Fruit fly (Drosophila melanogaster) Kc167 (cell line): ENCODE measurements around the gene CG11251.

Experiments
- Myc ChIP-seq: fragments of >200 bp; optimal IDR thresholded peaks from 2 replicates; lab custom pipeline; 2017; ENCODE audit warnings: missing external identifiers
- Sin3A ChIP-seq: fragments of >200 bp; optimal IDR thresholded peaks from 2 replicates; lab custom pipeline; 2018; ENCODE audit warnings: missing external identifiers
- h ChIP-seq: fragments of >200 bp; optimal IDR thresholded peaks from 3 replicates; lab custom pipeline; 2018; ENCODE audit warnings: missing external identifiers
- insv ChIP-seq: fragments of >200 bp; optimal IDR thresholded peaks from 3 replicates; lab custom pipeline; 2018; ENCODE audit warnings: missing external identifiers
- psq ChIP-seq: fragments of >200 bp; optimal IDR thresholded peaks from 2 replicates; lab custom pipeline; 2017; ENCODE audit warnings: missing external identifiers
- ttk ChIP-seq: sonication (Bioruptor generic); optimal IDR thresholded peaks from 2 replicates; lab custom pipeline; 2017; ENCODE audit warnings: missing external identifiers

The CG11251 gene

dm6 chr3L:13074084-13074624 lies 15.6 kb downstream of the CG11251 start:
- TF ChIP-seq ttk (lab: Kevin White, UChicago) (no peak), Sin3A (lab: Kevin White, UChicago) (no peak), h (lab: Kevin White, UChicago) (no peak), Myc (no peak), insv (lab: Kevin White, UChicago) (no peak), psq (lab: Kevin White, UChicago) (no peak)

dm6 chr3L:13068293-13068692 lies 21.5 kb downstream of the CG11251 start:
- no peak for TF ChIP-seq Sin3A (lab: Kevin White, UChicago)
- TF ChIP-seq psq (lab: Kevin White, UChicago) = no peak
- no peak for TF ChIP-seq Myc
- no peak for TF ChIP-seq ttk (lab: Kevin White, UChicago)
- TF ChIP-seq h (lab: Kevin White, UChicago) = no peak
- TF ChIP-seq insv (lab: Kevin White, UChicago) = no peak

dm6 chr3L:13066220-13066619 lies 23.5 kb downstream of the CG11251 start:
- TF ChIP-seq psq (lab: Kevin White, UChicago) = no peak
- TF ChIP-seq insv (lab: Kevin White, UChicago) = no peak
- TF ChIP-seq Sin3A (lab: Kevin White, UChicago) = no peak
- TF ChIP-seq h (lab: Kevin White, UChicago) = no peak
- TF ChIP-seq ttk (lab: Kevin White, UChicago) = no peak
- TF ChIP-seq Myc = no peak

- TF ChIP-seq Myc (no peak), psq (lab: Kevin White, UChicago) (no peak), insv (lab: Kevin White, UChicago) (no peak), Sin3A (lab: Kevin White, UChicago) (no peak), h (lab: Kevin White, UChicago) (no peak), ttk (lab: Kevin White, UChicago) (no peak)
Measured at dm6 chr3L:13065619-13066018, 24.1 kb downstream of the CG11251 start.

dm6 chr3L:13064935-13065334 lies 24.8 kb downstream of the CG11251 start:
- TF ChIP-seq ttk (lab: Kevin White, UChicago) = no peak
- TF ChIP-seq insv (lab: Kevin White, UChicago) = no peak
- no peak for TF ChIP-seq Myc
- TF ChIP-seq h (lab: Kevin White, UChicago) = no peak
- no peak for TF ChIP-seq psq (lab: Kevin White, UChicago)
- TF ChIP-seq Sin3A (lab: Kevin White, UChicago) = no peak

- TF ChIP-seq Myc (no peak), ttk (lab: Kevin White, UChicago) (no peak), insv (lab: Kevin White, UChicago) (no peak), psq (lab: Kevin White, UChicago) (no peak), h (lab: Kevin White, UChicago) (no peak), Sin3A (lab: Kevin White, UChicago) (no peak)
Measured at dm6 chr3L:13064346-13064745, 25.4 kb downstream of the CG11251 start.

- no peak for TF ChIP-seq psq (lab: Kevin White, UChicago)
- no peak for TF ChIP-seq insv (lab: Kevin White, UChicago)
- TF ChIP-seq h (lab: Kevin White, UChicago) = no peak
- no peak for TF ChIP-seq Myc
- no peak for TF ChIP-seq ttk (lab: Kevin White, UChicago)
- no peak for TF ChIP-seq Sin3A (lab: Kevin White, UChicago)
Measured at dm6 chr3L:13062746-13063145, 27.0 kb downstream of the CG11251 start, which contains the start of gene CG34429. TSS of gene CG34429 (plus strand) at chr3L:13063046.

- no peak for TF ChIP-seq ttk (lab: Kevin White, UChicago)
- TF ChIP-seq h (lab: Kevin White, UChicago) = no peak
- TF ChIP-seq Sin3A (lab: Kevin White, UChicago) = no peak
- TF ChIP-seq psq (lab: Kevin White, UChicago) = no peak
- no peak for TF ChIP-seq insv (lab: Kevin White, UChicago)
- TF ChIP-seq Myc = no peak
Measured at dm6 chr3L:13061322-13061809, 28.4 kb downstream of the CG11251 start, which contains the start of the genes CG14115 and CG34428. TSS of gene CG14115 (minus strand) at chr3L:13061422. TSS of gene CG34428 (plus strand) at chr3L:13061759.

dm6 chr3L:13058429-13058828 lies 31.3 kb downstream of the CG11251 start:
- no peak for TF ChIP-seq Sin3A (lab: Kevin White, UChicago)
- no peak for TF ChIP-seq ttk (lab: Kevin White, UChicago)

dm6 chr3L:13050675-13051202 lies 39.0 kb downstream of the CG11251 start:
- TF ChIP-seq ttk (lab: Kevin White, UChicago) (no peak), Sin3A (lab: Kevin White, UChicago) (no peak), h (lab: Kevin White, UChicago) (no peak), Myc (no peak), insv (lab: Kevin White, UChicago) (no peak), psq (lab: Kevin White, UChicago) (no peak)

dm6 chr3L:13049671-13050070 lies 40.1 kb downstream of the CG11251 start:
- TF ChIP-seq Myc = no peak
- no peak for TF ChIP-seq psq (lab: Kevin White, UChicago)
- TF ChIP-seq Sin3A (lab: Kevin White, UChicago) = no peak
- no peak for TF ChIP-seq ttk (lab: Kevin White, UChicago)
- no peak for TF ChIP-seq h (lab: Kevin White, UChicago)
- TF ChIP-seq insv (lab: Kevin White, UChicago) = no peak

- TF ChIP-seq Myc = no peak
- TF ChIP-seq h (lab: Kevin White, UChicago) = no peak
- TF ChIP-seq ttk (lab: Kevin White, UChicago) = no peak
- TF ChIP-seq psq (lab: Kevin White, UChicago) = no peak
- TF ChIP-seq Sin3A (lab: Kevin White, UChicago) = no peak
- TF ChIP-seq insv (lab: Kevin White, UChicago) = no peak
Measured at dm6 chr3L:13046758-13047157, 43.0 kb downstream of the CG11251 start, which contains the start of gene CG11279. TSS of gene CG11279 (plus strand) at chr3L:13046977.
